Worm (Caenorhabditis elegans) whole organism, L1 larva: Measurements from ENCODE around the gene T22B7.22.

Source experiments
- C16A3.4 ChIP-seq: fragments of 150-350 bp; optimal IDR thresholded peaks from 2 replicates; lab custom pipeline; 2014; ENCODE audit warnings: missing biosample characterization, missing genetic modification characterization
- C34B4.2 ChIP-seq: sonication (generic microtip); optimal IDR thresholded peaks from 2 replicates; lab custom pipeline; 2017; ENCODE audit warnings: mild to moderate bottlenecking, missing genetic modification characterization, missing compliant biosample characterization
- F16B12.6 ChIP-seq: fragments of 150-350 bp; optimal IDR thresholded peaks from 2 replicates; lab custom pipeline; 2014; ENCODE audit warnings: missing biosample characterization, missing genetic modification characterization
- alr-1 ChIP-seq: fragments of 200-800 bp; sonication (Bioruptor generic); optimal IDR thresholded peaks from 2 replicates; lab custom pipeline; 2018; ENCODE audit warnings: borderline replicate concordance, mild to moderate bottlenecking, missing genetic modification characterization, missing compliant biosample characterization
- aly-2 ChIP-seq: fragments of 150-350 bp; optimal IDR thresholded peaks from 2 replicates; lab custom pipeline; 2014; ENCODE audit warnings: missing biosample characterization, missing genetic modification characterization
- blmp-1 ChIP-seq: fragments of 150-350 bp; optimal IDR thresholded peaks from 2 replicates; lab custom pipeline; 2014; ENCODE audit warnings: missing biosample characterization, missing genetic modification characterization
- ceh-82 ChIP-seq, 3 experiments: fragments of 150-350 bp in 1 of 3; sonication (generic microtip) in 2 of 3; optimal IDR thresholded peaks; 2 replicates each; lab custom pipeline; 2014 to 2017; ENCODE audit warnings: missing biosample characterization in 3 of 3, missing genetic modification characterization in 3 of 3
- ceh-88 ChIP-seq: fragments of 200-800 bp; sonication (Bioruptor generic); IDR thresholded peaks from 2 replicates; pipeline ENCODE4 v1.3.6; 2022; ENCODE audit warnings: missing genetic modification characterization, missing compliant biosample characterization
- ceh-90 ChIP-seq: sonication (generic microtip); optimal IDR thresholded peaks from 2 replicates; lab custom pipeline; 2016; ENCODE audit warnings: missing genetic modification characterization, missing compliant biosample characterization
- dpl-1 ChIP-seq, 3 experiments: fragments of 150-350 bp in 2 of 3; sonication (generic microtip) in 1 of 3; optimal IDR thresholded peaks; 2 replicates each; lab custom pipeline; 2014 to 2017; ENCODE audit warnings: missing biosample characterization in 3 of 3, missing genetic modification characterization in 3 of 3, missing genetic modification reagents in 3 of 3
- dsc-1 ChIP-seq: sonication (generic microtip); optimal IDR thresholded peaks from 2 replicates; lab custom pipeline; 2016; ENCODE audit warnings: mild to moderate bottlenecking, missing genetic modification characterization, missing compliant biosample characterization
- efl-1 ChIP-seq, 4 experiments: fragments of 150-350 bp; optimal IDR thresholded peaks in 3 of 4; peaks in 1 of 4; 1 replicate in 1 of 4; 2 replicates in 3 of 4; lab custom pipeline; 2014; ENCODE audit warnings: missing biosample characterization in 2 of 4, missing genetic modification characterization in 2 of 4, missing genetic modification reagents in 2 of 4
- efl-3 ChIP-seq: fragments of 200-800 bp; sonication (Bioruptor generic); optimal IDR thresholded peaks from 2 replicates; lab custom pipeline; 2018; ENCODE audit warnings: mild to moderate bottlenecking, missing genetic modification characterization, missing compliant biosample characterization
- egl-13 ChIP-seq: sonication (generic microtip); optimal IDR thresholded peaks from 2 replicates; lab custom pipeline; 2016; ENCODE audit warnings: missing genotype, missing genetic modification reagents, missing genetic modification characterization, missing compliant biosample characterization
- elt-3 ChIP-seq, 6 experiments: fragments of 150-350 bp in 1 of 6; sonication (generic microtip); optimal IDR thresholded peaks; 2 replicates each; lab custom pipeline; 2017 to 2018; ENCODE audit warnings: missing biosample characterization in 6 of 6, missing genetic modification characterization in 6 of 6, inconsistent platforms in 1 of 6
- ets-5 ChIP-seq: fragments of 200-800 bp; sonication (Bioruptor generic); IDR thresholded peaks from 2 replicates; pipeline ENCODE4 v1.3.6; 2022; ENCODE audit warnings: missing genetic modification characterization, missing compliant biosample characterization
- fos-1 ChIP-seq: fragments of 150-350 bp; optimal IDR thresholded peaks from 2 replicates; lab custom pipeline; 2014; ENCODE audit warnings: missing biosample characterization, missing genetic modification characterization
- grh-1 ChIP-seq: fragments of 200-800 bp; sonication (Bioruptor generic); IDR thresholded peaks from 2 replicates; pipeline ENCODE4 v1.3.6; 2022; ENCODE audit warnings: missing genetic modification reagents, missing genetic modification characterization, missing compliant biosample characterization
- hlh-4 ChIP-seq: sonication (generic microtip); optimal IDR thresholded peaks from 2 replicates; lab custom pipeline; 2016; ENCODE audit warnings: mild to moderate bottlenecking, missing genetic modification characterization, missing compliant biosample characterization
- hpl-2 ChIP-seq: fragments of 150-350 bp; optimal IDR thresholded peaks from 2 replicates; lab custom pipeline; 2014; ENCODE audit warnings: missing biosample characterization, missing genetic modification reagents, missing genetic modification characterization
- irx-1 ChIP-seq: sonication (generic microtip); optimal IDR thresholded peaks from 2 replicates; lab custom pipeline; 2016; ENCODE audit warnings: missing genetic modification characterization, missing compliant biosample characterization
- isw-1 ChIP-seq: fragments of 200-800 bp; sonication (Bioruptor generic); IDR thresholded peaks from 2 replicates; pipeline ENCODE4 v1.3.6; 2022; ENCODE audit warnings: missing genetic modification characterization, missing compliant biosample characterization
- lin-14 ChIP-seq: fragments of 200-800 bp; sonication (Bioruptor generic); optimal IDR thresholded peaks from 2 replicates; lab custom pipeline; 2018; ENCODE audit warnings: mild to moderate bottlenecking, missing genetic modification characterization, moderate library complexity, missing compliant biosample characterization
- lin-15B ChIP-seq: fragments of 150-350 bp; sonication (generic microtip); optimal IDR thresholded peaks from 3 replicates; lab custom pipeline; 2014; ENCODE audit warnings: missing biosample characterization, missing genetic modification characterization
- lin-35 ChIP-seq, 2 experiments: fragments of 150-350 bp; optimal IDR thresholded peaks; 2 replicates each; lab custom pipeline; 2014; ENCODE audit warnings: missing biosample characterization in 2 of 2, missing genetic modification characterization in 2 of 2, missing genetic modification reagents in 2 of 2
- lin-39 ChIP-seq: fragments of 150-350 bp; optimal IDR thresholded peaks from 2 replicates; lab custom pipeline; 2014; ENCODE audit warnings: missing biosample characterization, missing genetic modification reagents, missing genetic modification characterization
- lir-3 ChIP-seq: sonication (generic microtip); optimal IDR thresholded peaks from 2 replicates; lab custom pipeline; 2016; ENCODE audit warnings: mild to moderate bottlenecking, missing genetic modification characterization, moderate library complexity, missing compliant biosample characterization; ENCODE audit not compliant: poor library complexity
- mdl-1 ChIP-seq, 2 experiments: fragments of 150-350 bp; optimal IDR thresholded peaks; 2 replicates each; lab custom pipeline; 2014 to 2017; ENCODE audit warnings: missing biosample characterization in 2 of 2, missing genetic modification characterization in 2 of 2, inconsistent platforms in 1 of 2
- mef-2 ChIP-seq: fragments of 150-350 bp; optimal IDR thresholded peaks from 2 replicates; lab custom pipeline; 2014; ENCODE audit warnings: missing biosample characterization, missing genetic modification characterization
- nhr-11 ChIP-seq: fragments of 150-350 bp; optimal IDR thresholded peaks from 2 replicates; lab custom pipeline; 2014; ENCODE audit warnings: missing biosample characterization, missing genetic modification characterization
- nhr-12 ChIP-seq: sonication (generic microtip); optimal IDR thresholded peaks from 2 replicates; lab custom pipeline; 2017; ENCODE audit warnings: missing biosample characterization, missing genetic modification characterization
- nhr-19 ChIP-seq: fragments of 200-800 bp; sonication (Bioruptor generic); conservative IDR thresholded peaks from 2 replicates; pipeline ENCODE4 v1.3.6; 2022; ENCODE audit warnings: missing genetic modification characterization, missing compliant biosample characterization
- nhr-28 ChIP-seq: fragments of 150-350 bp; optimal IDR thresholded peaks from 2 replicates; lab custom pipeline; 2014; ENCODE audit warnings: missing biosample characterization, missing genetic modification characterization
- nhr-77 ChIP-seq: fragments of 150-350 bp; optimal IDR thresholded peaks from 2 replicates; lab custom pipeline; 2014; ENCODE audit warnings: missing biosample characterization, missing genetic modification characterization
- nhr-84 ChIP-seq: sonication (generic microtip); optimal IDR thresholded peaks from 2 replicates; lab custom pipeline; 2017; ENCODE audit warnings: missing biosample characterization, missing genetic modification characterization
- nhr-85 ChIP-seq: sonication (generic microtip); peaks from one replicate; lab custom pipeline; 2016; ENCODE audit warnings: missing genetic modification characterization, inconsistent platforms, missing compliant biosample characterization
- pag-3 ChIP-seq: sonication (generic microtip); optimal IDR thresholded peaks from 2 replicates; lab custom pipeline; 2017; ENCODE audit warnings: missing genetic modification characterization, mild to moderate bottlenecking, missing compliant biosample characterization, antibody characterized with exemption, borderline replicate concordance; ENCODE audit not compliant: insufficient read depth
- pax-3 ChIP-seq: fragments of 200-800 bp; sonication (Bioruptor generic); optimal IDR thresholded peaks from 2 replicates; lab custom pipeline; 2018; ENCODE audit warnings: mild to moderate bottlenecking, missing genetic modification characterization, moderate library complexity, missing compliant biosample characterization
- pqm-1 ChIP-seq: sonication (generic microtip); optimal IDR thresholded peaks from 3 replicates; lab custom pipeline; 2017; ENCODE audit warnings: missing biosample characterization, missing genetic modification characterization
- sox-4 ChIP-seq: sonication (generic microtip); optimal IDR thresholded peaks from 2 replicates; lab custom pipeline; 2016; ENCODE audit warnings: missing genetic modification characterization, missing compliant biosample characterization
- sup-37 ChIP-seq: fragments of 200-800 bp; sonication (Bioruptor generic); optimal IDR thresholded peaks from 2 replicates; lab custom pipeline; 2018; ENCODE audit warnings: mild to moderate bottlenecking, missing genetic modification characterization, missing compliant biosample characterization
- swsn-7 ChIP-seq: sonication (generic microtip); optimal IDR thresholded peaks from 2 replicates; lab custom pipeline; 2016; ENCODE audit warnings: missing genetic modification characterization, missing compliant biosample characterization
- tlp-1 ChIP-seq: fragments of 150-350 bp; optimal IDR thresholded peaks from 2 replicates; lab custom pipeline; 2014; ENCODE audit warnings: missing biosample characterization, missing genetic modification characterization
- unc-130 ChIP-seq: fragments of 150-350 bp; optimal IDR thresholded peaks from 2 replicates; lab custom pipeline; 2017; ENCODE audit warnings: missing biosample characterization, missing genetic modification characterization, inconsistent platforms
- unc-30 ChIP-seq: sonication (generic microtip); optimal IDR thresholded peaks from 2 replicates; lab custom pipeline; 2017; ENCODE audit warnings: missing biosample characterization, missing genetic modification characterization
- unc-62 ChIP-seq: fragments of 150-350 bp; optimal IDR thresholded peaks from 2 replicates; lab custom pipeline; 2014; ENCODE audit warnings: missing biosample characterization, missing genetic modification reagents, missing genetic modification characterization
- unc-86 ChIP-seq: sonication (generic microtip); optimal IDR thresholded peaks from 2 replicates; lab custom pipeline; 2016; ENCODE audit warnings: missing genetic modification characterization, missing compliant biosample characterization
- unc-98 ChIP-seq: fragments of 200-800 bp; sonication (Bioruptor generic); IDR thresholded peaks from 2 replicates; pipeline ENCODE4 v1.3.6; 2022; ENCODE audit warnings: missing genetic modification characterization, missing compliant biosample characterization
- zag-1 ChIP-seq: fragments of 150-350 bp; optimal IDR thresholded peaks from 2 replicates; lab custom pipeline; 2014; ENCODE audit warnings: missing biosample characterization, missing genetic modification characterization
- ztf-11 ChIP-seq, 2 experiments: sonication (generic microtip); optimal IDR thresholded peaks; 2 replicates each; lab custom pipeline; 2016 to 2017; ENCODE audit warnings: missing genetic modification characterization in 2 of 2, missing biosample characterization in 1 of 2, missing compliant biosample characterization in 1 of 2

The T22B7.22 gene

DNA sequence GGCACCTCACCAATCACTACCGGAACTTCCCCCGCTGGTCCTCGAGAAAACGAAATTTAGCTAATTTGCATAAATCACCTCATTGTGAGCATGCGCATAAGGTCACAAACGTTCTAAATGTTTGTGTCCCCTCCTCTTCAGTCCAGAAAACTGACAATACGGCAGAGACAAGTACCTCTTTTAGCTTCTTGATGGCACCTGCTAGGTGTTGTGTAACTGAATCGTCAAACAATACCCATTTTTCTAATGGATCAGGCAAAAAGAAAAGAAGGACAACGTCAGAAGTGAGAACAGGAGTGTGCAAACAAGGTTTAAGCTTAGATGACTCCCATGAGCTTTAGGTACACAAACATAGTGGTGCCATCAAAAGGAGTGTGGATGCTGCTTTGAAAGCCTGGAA, 39.8 kb downstream of the T22B7.22 start:
- TF ChIP-seq unc-30 (tag; lab: Kevin White, UChicago), result no peak
- TF ChIP-seq efl-1 (optimal IDR thresholded peaks at IDR 0.05; lab: Kevin White, UChicago), result no peak
- peak in 1 of 2 experiments; percentile 4 for TF ChIP-seq efl-1 (GFP tag; optimal IDR thresholded peaks at IDR 0.05 in 1 of 2; lab: Kevin White, UChicago)

DNA sequence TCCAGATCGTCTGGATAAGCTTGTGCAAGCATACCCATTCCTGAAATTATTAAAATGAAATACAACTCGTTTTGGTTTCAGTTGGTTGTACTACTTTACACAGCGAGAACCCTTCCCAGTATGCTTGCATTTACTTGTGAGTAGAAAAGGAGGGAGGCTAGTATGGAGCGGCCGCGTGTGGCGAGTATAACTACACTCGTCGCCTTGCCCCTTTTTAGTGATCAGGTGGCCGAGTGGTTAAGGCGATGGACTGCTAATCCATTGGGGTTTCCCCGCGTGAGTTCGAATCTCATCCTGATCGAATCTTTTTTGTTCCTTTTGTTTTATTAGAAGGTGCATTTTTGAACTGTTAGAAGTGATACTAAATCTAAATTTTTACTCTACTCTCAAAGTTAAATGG, 48.0 kb downstream of the T22B7.22 start:
- TF ChIP-seq dpl-1 (GFP tag; optimal IDR thresholded peaks at IDR 0.05; lab: Kevin White, UChicago) (no peak), isw-1 (GFP tag; lab: Robert Waterston, UW) (peak; percentile 35), dsc-1 (peak; percentile 48), mdl-1 (tag; optimal IDR thresholded peaks at IDR 0.05; lab: Kevin White, UChicago) (peak in 1 of 2 experiments; percentile 54), lir-3 (tag; lab: Kevin White, UChicago) (peak; percentile 9), fos-1 (peak; percentile 35), sup-37 (GFP tag; lab: Kevin White, UChicago) (no peak), zag-1 (no peak), blmp-1 (no peak), tlp-1 (tag; lab: Kevin White, UChicago) (no peak), nhr-84 (tag; lab: Kevin White, UChicago) (no peak), ceh-88 (GFP tag; lab: Robert Waterston, UW) (no peak), grh-1 (no peak), unc-86 (tag; lab: Kevin White, UChicago) (peak; percentile 40), elt-3 (tag; optimal IDR thresholded peaks at IDR 0.05; lab: Kevin White, UChicago) (peak in 1 of 6 experiments; percentile 16), lin-14 (GFP tag; lab: Kevin White, UChicago) (peak; percentile 58), C16A3.4 (tag; lab: Kevin White, UChicago) (peak; percentile 28), unc-30 (tag; lab: Kevin White, UChicago) (no peak), hpl-2 (GFP tag; lab: Kevin White, UChicago) (no peak), lin-15B (tag; lab: Kevin White, UChicago) (no peak), ets-5 (GFP tag; lab: Robert Waterston, UW) (no peak), ceh-90 (tag; lab: Kevin White, UChicago) (no peak), nhr-85 (peak; percentile 68), pqm-1 (no peak), efl-1 (optimal IDR thresholded peaks at IDR 0.05; lab: Kevin White, UChicago) (peak; percentile 6), efl-1 (GFP tag; optimal IDR thresholded peaks at IDR 0.05 in 1 of 2; lab: Kevin White, UChicago) (peak in 1 of 2 experiments; percentile 59), alr-1 (tag; lab: Kevin White, UChicago) (no peak), aly-2 (tag; lab: Kevin White, UChicago) (peak; percentile 10), ceh-82 (tag; optimal IDR thresholded peaks at IDR 0.05; lab: Kevin White, UChicago) (peak; percentile 58 to 65 (median 60)), unc-62 (no peak), pag-3 (no peak), hlh-4 (tag; lab: Kevin White, UChicago) (no peak), unc-130 (tag; lab: Kevin White, UChicago) (no peak), swsn-7 (tag; lab: Kevin White, UChicago) (peak; percentile 57), nhr-28 (tag; lab: Kevin White, UChicago) (no peak), mef-2 (tag; lab: Kevin White, UChicago) (no peak), ztf-11 (tag; optimal IDR thresholded peaks at IDR 0.05; lab: Kevin White, UChicago) (peak in 1 of 2 experiments; percentile 21), sox-4 (tag; lab: Kevin White, UChicago) (no peak), nhr-12 (tag; lab: Kevin White, UChicago) (no peak), nhr-11 (tag; lab: Kevin White, UChicago) (no peak), egl-13 (tag; lab: Kevin White, UChicago) (no peak), irx-1 (tag; lab: Kevin White, UChicago) (no peak), unc-98 (GFP tag; lab: Robert Waterston, UW) (no peak), nhr-77 (tag; lab: Kevin White, UChicago) (no peak), efl-3 (GFP tag; lab: Kevin White, UChicago) (no peak), C34B4.2 (tag; lab: Kevin White, UChicago) (no peak), nhr-19 (GFP tag; lab: Robert Waterston, UW) (peak; percentile 64), lin-39 (tag; lab: Kevin White, UChicago) (no peak), F16B12.6 (no peak), lin-35 (GFP tag; optimal IDR thresholded peaks at IDR 0.05; lab: Kevin White, UChicago) (peak; percentile 22 to 52), pax-3 (no peak)
